Worm (Caenorhabditis elegans) whole organism, L3 larva: ENCODE measurements around the gene srw-117.

Experiments used
- R02D3.7 ChIP-seq: fragments of 150-350 bp; optimal IDR thresholded peaks from 2 replicates; lab custom pipeline; 2014; ENCODE audit warnings: missing biosample characterization, missing genetic modification characterization
- ZK546.5 ChIP-seq: sonication (generic microtip); optimal IDR thresholded peaks from 2 replicates; lab custom pipeline; 2017; ENCODE audit warnings: missing biosample characterization, missing genetic modification characterization
- ama-1 ChIP-seq: fragments of 150-350 bp; optimal IDR thresholded peaks from 2 replicates; lab custom pipeline; 2018
- ceh-16 ChIP-seq: sonication (generic microtip); optimal IDR thresholded peaks from 2 replicates; lab custom pipeline; 2017; ENCODE audit warnings: missing biosample characterization, missing genetic modification characterization
- ceh-28 ChIP-seq: fragments of 150-350 bp; optimal IDR thresholded peaks from 2 replicates; lab custom pipeline; 2014; ENCODE audit warnings: missing biosample characterization, missing genetic modification reagents, missing genetic modification characterization
- ceh-82 ChIP-seq: fragments of 150-350 bp; optimal IDR thresholded peaks from 2 replicates; lab custom pipeline; 2014; ENCODE audit warnings: missing biosample characterization, missing genetic modification characterization
- daf-12 ChIP-seq: fragments of 150-350 bp; optimal IDR thresholded peaks from 2 replicates; lab custom pipeline; 2014; ENCODE audit warnings: missing biosample characterization, missing genetic modification reagents, missing genetic modification characterization
- egl-27 ChIP-seq: sonication (generic microtip); optimal IDR thresholded peaks from 4 replicates; lab custom pipeline; 2017; ENCODE audit warnings: missing biosample characterization, missing genetic modification reagents, missing genetic modification characterization
- egl-5 ChIP-seq: fragments of 150-350 bp; optimal IDR thresholded peaks from 2 replicates; lab custom pipeline; 2017; ENCODE audit warnings: missing biosample characterization, missing genetic modification reagents, missing genetic modification characterization, inconsistent platforms
- elt-1 ChIP-seq: fragments of 150-350 bp; optimal IDR thresholded peaks from 2 replicates; lab custom pipeline; 2014; ENCODE audit warnings: missing biosample characterization, missing genetic modification characterization
- elt-2 ChIP-seq: sonication (generic microtip); optimal IDR thresholded peaks from 2 replicates; lab custom pipeline; 2016; ENCODE audit warnings: missing genetic modification reagents, mild to moderate bottlenecking, missing genetic modification characterization, missing compliant biosample characterization
- eor-1 ChIP-seq, 2 experiments: fragments of 150-350 bp; optimal IDR thresholded peaks; 2 replicates each; lab custom pipeline; 2014 to 2018; ENCODE audit warnings: missing biosample characterization in 2 of 2, missing genetic modification characterization in 2 of 2
- fkh-2 ChIP-seq: fragments of 150-350 bp; optimal IDR thresholded peaks from 2 replicates; lab custom pipeline; 2014; ENCODE audit warnings: missing biosample characterization, missing genetic modification reagents, missing genetic modification characterization
- fos-1 ChIP-seq: fragments of 150-350 bp; optimal IDR thresholded peaks from 2 replicates; lab custom pipeline; 2014; ENCODE audit warnings: missing biosample characterization, missing genetic modification characterization
- hmg-11 ChIP-seq: sonication (generic microtip); optimal IDR thresholded peaks from 2 replicates; lab custom pipeline; 2016; ENCODE audit warnings: missing genetic modification characterization, missing compliant biosample characterization
- jun-1 ChIP-seq: fragments of 150-350 bp; optimal IDR thresholded peaks from 2 replicates; lab custom pipeline; 2014; ENCODE audit warnings: missing biosample characterization, missing genetic modification reagents, missing genetic modification characterization
- lin-15B ChIP-seq: fragments of 150-350 bp; optimal IDR thresholded peaks from 2 replicates; lab custom pipeline; 2014; ENCODE audit warnings: missing biosample characterization, missing genetic modification characterization
- lin-39 ChIP-seq: fragments of 150-350 bp; optimal IDR thresholded peaks from 2 replicates; lab custom pipeline; 2018; ENCODE audit warnings: missing biosample characterization, missing genetic modification reagents, missing genetic modification characterization
- lsy-12 ChIP-seq: sonication (generic microtip); optimal IDR thresholded peaks from 2 replicates; lab custom pipeline; 2016; ENCODE audit warnings: mild to moderate bottlenecking, missing genetic modification characterization, missing compliant biosample characterization
- mml-1 ChIP-seq: fragments of 150-350 bp; sonication (generic microtip); optimal IDR thresholded peaks from 3 replicates; lab custom pipeline; 2014; ENCODE audit warnings: missing biosample characterization, missing genetic modification characterization
- nfya-1 ChIP-seq: sonication (generic microtip); optimal IDR thresholded peaks from 2 replicates; lab custom pipeline; 2017; ENCODE audit warnings: missing genetic modification characterization, mild to moderate bottlenecking, missing compliant biosample characterization, antibody characterized with exemption, moderate library complexity; ENCODE audit not compliant: insufficient read depth
- nhr-11 ChIP-seq: fragments of 150-350 bp; optimal IDR thresholded peaks from 2 replicates; lab custom pipeline; 2014; ENCODE audit warnings: missing biosample characterization, missing genetic modification characterization
- nhr-23 ChIP-seq: fragments of 150-350 bp; optimal IDR thresholded peaks from 2 replicates; lab custom pipeline; 2014; ENCODE audit warnings: missing biosample characterization, missing genetic modification reagents, missing genetic modification characterization
- nhr-237 ChIP-seq: fragments of 150-350 bp; optimal IDR thresholded peaks from 2 replicates; lab custom pipeline; 2014; ENCODE audit warnings: missing biosample characterization, missing genetic modification characterization
- nhr-25 ChIP-seq: sonication (generic microtip); optimal IDR thresholded peaks from 2 replicates; lab custom pipeline; 2017; ENCODE audit warnings: missing biosample characterization, missing genetic modification characterization
- nhr-28 ChIP-seq: fragments of 150-350 bp; optimal IDR thresholded peaks from 2 replicates; lab custom pipeline; 2014; ENCODE audit warnings: missing biosample characterization, missing genetic modification characterization
- nhr-43 ChIP-seq: sonication (generic microtip); optimal IDR thresholded peaks from 2 replicates; lab custom pipeline; 2016; ENCODE audit warnings: mild to moderate bottlenecking, missing genetic modification characterization, missing compliant biosample characterization; ENCODE audit not compliant: poor library complexity, severe bottlenecking
- nhr-67 ChIP-seq: fragments of 150-350 bp; optimal IDR thresholded peaks from 2 replicates; lab custom pipeline; 2014; ENCODE audit warnings: missing biosample characterization, missing genetic modification characterization
- nhr-76 ChIP-seq: fragments of 150-350 bp; sonication (generic microtip); optimal IDR thresholded peaks from 5 replicates; lab custom pipeline; 2014; ENCODE audit warnings: missing biosample characterization, missing genetic modification characterization
- nhr-77 ChIP-seq: fragments of 150-350 bp; optimal IDR thresholded peaks from 2 replicates; lab custom pipeline; 2014; ENCODE audit warnings: missing biosample characterization, missing genetic modification characterization
- pha-4 ChIP-seq: fragments of 150-350 bp; optimal IDR thresholded peaks from 2 replicates; lab custom pipeline; 2014; ENCODE audit warnings: missing biosample characterization, missing genetic modification reagents, missing genetic modification characterization
- pqm-1 ChIP-seq: fragments of 150-350 bp; optimal IDR thresholded peaks from 2 replicates; lab custom pipeline; 2017; ENCODE audit warnings: missing biosample characterization, missing genetic modification characterization, inconsistent platforms
- sea-2 ChIP-seq: fragments of 150-350 bp; sonication (generic microtip); optimal IDR thresholded peaks from 4 replicates; lab custom pipeline; 2014; ENCODE audit warnings: missing biosample characterization, missing genetic modification reagents, missing genetic modification characterization
- skn-1 ChIP-seq: fragments of 150-350 bp; optimal IDR thresholded peaks from 2 replicates; lab custom pipeline; 2014; ENCODE audit warnings: missing biosample characterization, missing genetic modification characterization
- tbx-2 ChIP-seq: sonication (generic microtip); optimal IDR thresholded peaks from 2 replicates; lab custom pipeline; 2016; ENCODE audit warnings: mild to moderate bottlenecking, missing genetic modification characterization, missing compliant biosample characterization
- unc-39 ChIP-seq: sonication (generic microtip); optimal IDR thresholded peaks from 4 replicates; lab custom pipeline; 2017; ENCODE audit warnings: missing biosample characterization, missing genetic modification characterization
- unc-62 ChIP-seq: fragments of 150-350 bp; sonication (generic microtip); optimal IDR thresholded peaks from 4 replicates; lab custom pipeline; 2014; ENCODE audit warnings: missing biosample characterization, missing genetic modification reagents, missing genetic modification characterization
- zag-1 ChIP-seq: fragments of 150-350 bp; optimal IDR thresholded peaks from 2 replicates; lab custom pipeline; 2014; ENCODE audit warnings: missing biosample characterization, missing genetic modification characterization
- ztf-11 ChIP-seq: fragments of 150-350 bp; optimal IDR thresholded peaks from 2 replicates; lab custom pipeline; 2014; ENCODE audit warnings: missing biosample characterization, missing genetic modification characterization
- ztf-4 ChIP-seq: fragments of 150-350 bp; optimal IDR thresholded peaks from 2 replicates; lab custom pipeline; 2014; ENCODE audit warnings: missing biosample characterization, missing genetic modification characterization

Gene srw-117

DNA sequence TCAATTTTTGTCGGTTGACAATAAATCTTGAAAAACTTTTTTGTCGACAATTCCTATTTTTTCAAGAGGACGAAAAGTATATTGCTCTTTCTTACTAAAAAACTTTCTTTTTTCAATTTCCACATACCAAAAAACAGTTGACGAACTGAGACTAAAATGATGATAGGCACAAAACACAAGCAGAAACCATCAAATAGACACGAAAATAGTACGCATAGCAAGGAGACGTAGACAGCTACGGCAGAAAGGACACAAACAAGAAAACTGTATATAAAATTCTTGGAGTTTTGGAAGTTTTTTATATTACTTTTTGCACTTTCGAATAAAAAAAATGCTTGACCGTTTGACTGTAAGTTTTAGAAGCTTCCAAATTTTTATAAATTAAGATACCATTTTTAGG lies 30.9 kb upstream of the srw-117 start, which contains the start of gene K12D9.1:
Gene K12D9.1 (plus strand): TSS at position 301 of the 400 bp plus-strand sequence.
- TF ChIP-seq ZK546.5 (tag; lab: Kevin White, UChicago) (no peak), nhr-43 (tag; lab: Kevin White, UChicago) (no peak), egl-27 (tag; lab: Kevin White, UChicago) (no peak), fkh-2 (tag; lab: Kevin White, UChicago) (no peak), nhr-77 (tag; lab: Kevin White, UChicago) (no peak), ceh-16 (tag; lab: Kevin White, UChicago) (no peak), ama-1 (no peak), pqm-1 (tag; lab: Kevin White, UChicago) (no peak), lsy-12 (tag; lab: Kevin White, UChicago) (no peak), nhr-76 (tag; lab: Kevin White, UChicago) (no peak), skn-1 (no peak)
- TF ChIP-seq, all 47 proteins: peak for 0

DNA sequence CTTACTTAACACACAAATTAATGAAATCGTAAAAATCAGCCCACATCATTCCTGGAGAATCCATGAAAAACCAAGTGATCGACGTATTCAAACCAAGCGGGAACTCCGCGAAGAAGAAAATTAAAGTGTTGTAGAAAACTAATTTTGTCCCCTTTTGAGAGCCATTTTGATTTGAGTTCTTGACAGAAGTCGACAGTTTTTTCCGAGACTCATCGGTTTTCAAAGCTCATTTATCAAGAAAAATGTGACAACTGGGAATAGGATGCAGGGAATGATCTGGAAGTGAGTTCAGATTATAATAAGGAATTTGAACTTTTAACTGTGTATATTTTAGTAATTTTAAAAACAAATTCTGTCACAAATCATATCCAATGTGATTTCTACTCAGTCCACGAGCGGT lies 28.1 kb upstream of the srw-117 start, which contains the start of gene srw-135:
Gene srw-135 (minus strand): TSS at position 101 of the 400 bp plus-strand sequence.
- TF ChIP-seq unc-39 (tag; lab: Kevin White, UChicago) (no peak), pqm-1 (tag; lab: Kevin White, UChicago) (no peak), jun-1 (tag; lab: Kevin White, UChicago) (no peak), lin-39 (tag; lab: Kevin White, UChicago) (no peak), R02D3.7 (tag; lab: Kevin White, UChicago) (no peak), fos-1 (tag; lab: Kevin White, UChicago) (no peak), ama-1 (no peak), elt-2 (tag; lab: Kevin White, UChicago) (no peak), nfya-1 (tag; lab: Kevin White, UChicago) (no peak), eor-1 (tag; optimal IDR thresholded peaks at IDR 0.05; lab: Kevin White, UChicago) (no peak), nhr-11 (tag; lab: Kevin White, UChicago) (no peak), egl-5 (tag; lab: Kevin White, UChicago) (no peak)

DNA sequence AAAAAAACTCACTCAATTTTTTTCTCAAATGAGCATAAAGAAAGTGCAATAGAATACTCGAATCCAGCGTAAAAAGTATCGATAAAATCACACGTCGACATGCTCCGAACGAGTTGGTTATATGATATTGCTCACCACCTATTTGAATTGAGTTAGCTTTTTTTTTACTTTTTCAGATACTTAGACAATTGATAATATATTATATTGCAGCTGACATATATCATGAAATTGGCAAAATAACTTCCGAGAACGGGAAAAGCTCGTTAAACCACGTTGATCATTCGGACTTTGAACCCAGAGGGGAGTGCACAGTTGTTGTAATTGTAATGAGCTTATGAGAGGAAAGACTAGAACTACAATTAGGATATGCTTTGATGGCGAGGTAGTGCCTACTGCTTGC lies 27.2 kb upstream of the srw-117 start, which contains the start of gene srw-136:
Gene srw-136 (minus strand): TSS at position 101 of the 400 bp plus-strand sequence.
- TF ChIP-seq ceh-82 (tag; lab: Kevin White, UChicago) (no peak), skn-1 (no peak), eor-1 (tag; optimal IDR thresholded peaks at IDR 0.05; lab: Kevin White, UChicago) (no peak), pha-4 (tag; lab: Kevin White, UChicago) (no peak), ceh-28 (tag; lab: Kevin White, UChicago) (no peak), daf-12 (tag; lab: Kevin White, UChicago) (no peak), mml-1 (tag; lab: Kevin White, UChicago) (no peak), zag-1 (no peak), nhr-25 (tag; lab: Kevin White, UChicago) (no peak), lin-15B (tag; lab: Kevin White, UChicago) (no peak), jun-1 (tag; lab: Kevin White, UChicago) (no peak), elt-1 (no peak), ZK546.5 (tag; lab: Kevin White, UChicago) (no peak), egl-5 (tag; lab: Kevin White, UChicago) (no peak), hmg-11 (tag; lab: Kevin White, UChicago) (no peak), nhr-28 (tag; lab: Kevin White, UChicago) (no peak)

DNA sequence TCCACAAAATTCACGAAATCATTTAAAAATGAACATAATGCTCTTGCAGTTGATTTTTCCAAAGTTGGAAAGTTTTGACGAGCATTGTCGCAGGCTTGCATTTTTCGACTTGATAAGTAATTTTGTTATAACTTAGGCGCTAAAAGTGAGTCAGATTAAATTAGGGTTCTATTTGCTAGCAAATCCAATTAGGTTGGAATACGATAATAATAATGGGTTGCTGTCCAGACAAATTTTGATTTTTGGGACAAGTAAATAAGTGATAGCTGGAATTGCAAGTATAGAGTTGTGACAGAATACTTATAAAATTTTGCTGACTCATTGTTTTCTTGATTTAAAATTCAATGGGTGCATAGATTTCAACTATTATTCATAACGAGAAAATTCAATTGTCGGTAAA lies 22.7 kb upstream of the srw-117 start, which contains the start of gene srw-112:
Gene srw-112 (minus strand): TSS at position 101 of the 400 bp plus-strand sequence.
- no peak for TF ChIP-seq ama-1
- TF ChIP-seq elt-2 (tag; lab: Kevin White, UChicago): no peak
- no peak for TF ChIP-seq nhr-76 (tag; lab: Kevin White, UChicago)
- TF ChIP-seq unc-62 (GFP tag; lab: Kevin White, UChicago): no peak
- TF ChIP-seq nhr-28 (tag; lab: Kevin White, UChicago): no peak
- no peak for TF ChIP-seq ztf-4 (tag; lab: Kevin White, UChicago)
- TF ChIP-seq nhr-23: no peak
- no peak for TF ChIP-seq nhr-67 (tag; lab: Kevin White, UChicago)
- no peak for TF ChIP-seq nhr-43 (tag; lab: Kevin White, UChicago)
- TF ChIP-seq mml-1 (tag; lab: Kevin White, UChicago): no peak
- TF ChIP-seq nhr-11 (tag; lab: Kevin White, UChicago): no peak
- TF ChIP-seq nhr-237 (tag; lab: Kevin White, UChicago): no peak
- TF ChIP-seq ceh-28 (tag; lab: Kevin White, UChicago): no peak
- no peak for TF ChIP-seq tbx-2 (tag; lab: Kevin White, UChicago)
- no peak for TF ChIP-seq sea-2
- no peak for TF ChIP-seq ztf-11 (tag; lab: Kevin White, UChicago)
